Worm (Caenorhabditis elegans) whole organism, L4/young adult: ENCODE measurements around the gene atn-1.

Experiments used
- W03F9.2 ChIP-seq: fragments of 150-350 bp; optimal IDR thresholded peaks from 2 replicates; lab custom pipeline; 2014; ENCODE audit warnings: missing biosample characterization, missing genetic modification characterization
- dao-5 ChIP-seq: sonication (generic microtip); optimal IDR thresholded peaks from 2 replicates; lab custom pipeline; 2016; ENCODE audit warnings: missing genotype, missing genetic modification characterization, moderate library complexity, missing compliant biosample characterization
- him-1 ChIP-seq: sonication (generic microtip); optimal IDR thresholded peaks from 2 replicates; lab custom pipeline; 2016; ENCODE audit warnings: missing genotype, missing genetic modification reagents, missing genetic modification characterization, missing compliant biosample characterization

atn-1 gene

DNA sequence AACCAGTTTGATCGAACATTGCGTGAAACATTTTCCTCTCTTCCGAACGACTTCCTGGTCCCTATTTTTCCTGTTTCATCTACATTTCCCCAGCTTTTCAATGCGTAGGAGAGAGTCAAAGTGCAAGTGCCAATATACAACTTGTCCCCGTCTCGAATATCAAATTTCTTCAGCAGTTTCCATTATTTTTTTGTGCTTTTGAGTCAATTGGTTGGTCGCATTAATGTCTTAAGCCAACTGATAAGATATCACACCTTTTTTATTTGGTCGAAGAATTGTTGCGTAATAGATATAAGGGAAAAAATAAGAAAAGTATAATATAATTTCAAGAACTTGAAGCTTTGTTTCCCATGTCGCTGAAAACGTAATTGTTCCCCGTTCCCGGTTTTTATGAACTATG, 54.2 kb downstream of the atn-1 start:
- TF ChIP-seq him-1 (tag; lab: Kevin White, UChicago) = no peak
- TF ChIP-seq W03F9.2 (tag; lab: Kevin White, UChicago) = no peak
- TF ChIP-seq dao-5 (tag; lab: Kevin White, UChicago) = no peak

DNA sequence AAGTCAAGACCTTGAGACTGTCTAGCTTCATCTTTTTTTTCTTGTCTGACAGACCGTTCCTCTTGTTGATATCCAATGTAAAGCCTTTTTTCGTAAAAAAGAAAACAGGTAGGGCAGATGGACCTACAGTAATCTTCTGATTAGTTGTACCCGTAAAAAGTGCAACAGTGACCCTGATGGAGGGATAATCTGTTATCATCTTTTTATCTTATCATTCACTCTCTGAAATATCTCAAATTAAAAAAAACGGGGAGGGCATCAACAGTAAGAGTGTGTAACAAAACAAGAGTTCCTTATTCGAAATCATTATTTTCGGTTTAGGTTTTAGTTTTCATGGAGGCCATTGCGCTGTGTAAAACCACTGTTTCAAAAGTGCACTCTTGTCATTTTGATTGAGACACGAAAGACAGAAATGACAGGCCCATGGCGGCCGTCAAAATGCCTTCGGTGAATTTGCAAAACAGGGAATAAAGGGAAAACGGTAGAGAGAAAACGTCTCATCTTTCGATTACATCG, 55.5 kb downstream of the atn-1 start:
- TF ChIP-seq W03F9.2 (tag; lab: Kevin White, UChicago) (no peak), him-1 (tag; lab: Kevin White, UChicago) (no peak), dao-5 (tag; lab: Kevin White, UChicago) (no peak)
